Fruit fly (Drosophila melanogaster): ENCODE results near the gene Frq1.

Frq1 gene

dm6 chrX:18153001-18153400 is 2.2 kb upstream of the Frq1 start (continued):
- TF ChIP-seq CG7839 (tag; optimal IDR thresholded peaks at IDR 0.05) (peak; percentile 20), dmrt11E (tag; optimal IDR thresholded peaks at IDR 0.05) (no peak), dan (GFP tag; IDR thresholded peaks at IDR 0.05) (no peak), CG12104 (GFP tag; optimal IDR thresholded peaks at IDR 0.05) (no peak), ttk (GFP tag; IDR thresholded peaks at IDR 0.05) (no peak), CG7786 (GFP tag; optimal IDR thresholded peaks at IDR 0.05) (no peak), disco-r (GFP tag; optimal IDR thresholded peaks at IDR 0.05) (no peak), CG33213 (GFP tag; optimal IDR thresholded peaks at IDR 0.05) (no peak), C15 (GFP tag; IDR thresholded peaks at IDR 0.05) (no peak), CG10654 (GFP tag; optimal IDR thresholded peaks at IDR 0.05) (no peak), Fer1 (GFP tag; optimal IDR thresholded peaks at IDR 0.05) (peak; percentile 57), bigmax (GFP tag; optimal IDR thresholded peaks at IDR 0.05) (no peak), tup (GFP tag; optimal IDR thresholded peaks at IDR 0.05) (no peak), Taf1 (GFP tag; IDR thresholded peaks at IDR 0.05) (no peak), CG6854 (GFP tag; optimal IDR thresholded peaks at IDR 0.05) (no peak), CG4328 (GFP tag; optimal IDR thresholded peaks at IDR 0.05) (no peak), otp (GFP tag; IDR thresholded peaks at IDR 0.05) (no peak), Stat92E (GFP tag; optimal IDR thresholded peaks at IDR 0.05) (no peak), ken (GFP tag; IDR thresholded peaks at IDR 0.05) (no peak), peb (GFP tag; IDR thresholded peaks at IDR 0.05) (no peak), sima (GFP tag; optimal IDR thresholded peaks at IDR 0.05) (no peak), ATbp (GFP tag; optimal IDR thresholded peaks at IDR 0.05) (no peak), hb (GFP tag; IDR thresholded peaks at IDR 0.05; ENCODE audit: partially characterized antibody) (no peak), Dll (GFP tag; IDR thresholded peaks at IDR 0.05; ENCODE audit: partially characterized antibody) (no peak), Jarid2 (GFP tag; optimal IDR thresholded peaks at IDR 0.05) (no peak), CoRest (tag; optimal IDR thresholded peaks at IDR 0.05) (peak; percentile 2), pnt (GFP tag; optimal IDR thresholded peaks at IDR 0.05) (no peak), CG17912 (GFP tag; optimal IDR thresholded peaks at IDR 0.05) (no peak), Fer3 (tag; optimal IDR thresholded peaks at IDR 0.05) (no peak), CG12299 (tag; optimal IDR thresholded peaks at IDR 0.05) (no peak), cad (GFP tag; optimal IDR thresholded peaks at IDR 0.05) (no peak), Kr (GFP tag; optimal IDR thresholded peaks at IDR 0.05) (no peak), odd (GFP tag; optimal IDR thresholded peaks at IDR 0.05) (no peak), CG32767 (GFP tag; IDR thresholded peaks at IDR 0.05) (no peak), CG30403 (GFP tag; optimal IDR thresholded peaks at IDR 0.05) (no peak), CG4617 (GFP tag; optimal IDR thresholded peaks at IDR 0.05; ENCODE audit: borderline replicate concordance) (no peak), nerfin-1 (tag; optimal IDR thresholded peaks at IDR 0.05) (no peak), fd102C (GFP tag; optimal IDR thresholded peaks at IDR 0.05) (no peak), seq (GFP tag; IDR thresholded peaks at IDR 0.05) (no peak), CG13624 (GFP tag; optimal IDR thresholded peaks at IDR 0.05) (no peak), bowl (GFP tag; IDR thresholded peaks at IDR 0.05) (no peak), CG8290 (GFP tag; optimal IDR thresholded peaks at IDR 0.05) (no peak), CG8290 (tag; optimal IDR thresholded peaks at IDR 0.05) (no peak), gsb-n (tag; optimal IDR thresholded peaks at IDR 0.05) (no peak), Gug (GFP tag; IDR thresholded peaks at IDR 0.05) (no peak), CG4730 (GFP tag; IDR thresholded peaks at IDR 0.05) (no peak), Xrp1 (GFP tag; IDR thresholded peaks at IDR 0.05) (no peak), CG8944 (GFP tag; optimal IDR thresholded peaks at IDR 0.05) (no peak), az2 (GFP tag; optimal IDR thresholded peaks at IDR 0.05) (no peak), CG18476 (GFP tag; optimal IDR thresholded peaks at IDR 0.05) (no peak), h (optimal IDR thresholded peaks at IDR 0.05) (no peak), CG10431 (GFP tag; optimal IDR thresholded peaks at IDR 0.05) (no peak), NC2β (GFP tag; optimal IDR thresholded peaks at IDR 0.05) (no peak)

All from whole organism, embryonic.